Fruit fly (Drosophila melanogaster) whole organism, adult: ENCODE measurements around the gene Rbfox1.

Source experiments
- CG11617 ChIP-seq: fragments of 200-800 bp; sonication (Bioruptor generic); optimal IDR thresholded peaks from 2 replicates; lab custom pipeline; 2017; ENCODE audit warnings: mild to moderate bottlenecking, missing biosample characterization, missing genetic modification reagents, missing genetic modification characterization
- CG14711 ChIP-seq: fragments of 200-800 bp; sonication (Bioruptor generic); optimal IDR thresholded peaks from 2 replicates; lab custom pipeline; 2018; ENCODE audit warnings: missing biosample characterization, mild to moderate bottlenecking, missing genetic modification characterization, moderate library complexity
- CG33017 ChIP-seq: fragments of 200-800 bp; sonication (Bioruptor generic); optimal IDR thresholded peaks from 2 replicates; lab custom pipeline; 2018; ENCODE audit warnings: missing biosample characterization, mild to moderate bottlenecking, missing genetic modification characterization, moderate library complexity
- CG5204 ChIP-seq: fragments of 200-800 bp; sonication (Bioruptor generic); optimal IDR thresholded peaks from 2 replicates; lab custom pipeline; 2016; ENCODE audit warnings: missing biosample characterization, missing genetic modification characterization
- CG7101 ChIP-seq: fragments of 200-800 bp; sonication (Bioruptor generic); optimal IDR thresholded peaks from 2 replicates; lab custom pipeline; 2018; ENCODE audit warnings: missing biosample characterization, mild to moderate bottlenecking, missing genetic modification characterization, moderate library complexity
- Crg-1 ChIP-seq: fragments of 200-800 bp; sonication (Bioruptor generic); optimal IDR thresholded peaks from 2 replicates; lab custom pipeline; 2016; ENCODE audit warnings: missing biosample characterization, missing genetic modification characterization
- Mnt ChIP-seq: fragments of 200-800 bp; sonication (Bioruptor generic); optimal IDR thresholded peaks from 2 replicates; lab custom pipeline; 2016; ENCODE audit warnings: missing biosample characterization, mild to moderate bottlenecking, missing genetic modification characterization
- kay ChIP-seq: fragments of 200-800 bp; sonication (Bioruptor generic); peaks from one replicate; lab custom pipeline; 2016; ENCODE audit warnings: missing biosample characterization, missing genetic modification characterization, borderline replicate concordance
- tj ChIP-seq: fragments of 200-800 bp; sonication (Bioruptor generic); optimal IDR thresholded peaks from 3 replicates; lab custom pipeline; 2017; ENCODE audit warnings: missing biosample characterization, mild to moderate bottlenecking, missing genetic modification characterization, moderate library complexity
- toe ChIP-seq: fragments of 200-800 bp; sonication (Bioruptor generic); optimal IDR thresholded peaks from 2 replicates; lab custom pipeline; 2016; ENCODE audit warnings: missing biosample characterization, missing genetic modification characterization

DNA sequence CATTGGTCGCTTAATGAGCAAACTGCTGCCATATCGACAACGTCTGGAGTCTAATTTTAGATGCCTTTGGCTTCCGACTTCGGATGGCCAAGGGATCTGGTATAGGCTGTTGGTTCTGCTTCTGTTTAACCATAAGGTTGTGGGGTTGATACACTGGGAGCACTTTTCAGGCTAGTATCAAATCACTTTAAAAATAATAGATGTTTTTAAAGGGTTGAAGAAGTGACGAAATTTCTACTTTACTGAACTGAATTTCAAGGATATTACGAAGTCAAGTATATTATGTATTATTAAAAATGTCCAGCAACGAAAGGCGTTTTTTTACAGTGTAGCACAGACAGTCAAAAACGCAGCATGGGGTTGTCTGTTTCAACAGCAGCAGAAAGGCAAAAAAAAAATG lies 73.3 kb downstream of the Rbfox1 start:
- no peak for TF ChIP-seq CG5204 (GFP tag; lab: Kevin White, UChicago)
- TF ChIP-seq Mnt (GFP tag; lab: Kevin White, UChicago), result no peak
- no peak for TF ChIP-seq CG7101
- no peak for TF ChIP-seq tj (GFP tag; lab: Kevin White, UChicago)
- TF ChIP-seq CG14711, result no peak
- TF ChIP-seq Crg-1 (GFP tag; lab: Kevin White, UChicago), result no peak
- TF ChIP-seq CG33017 (tag; lab: Kevin White, UChicago), result no peak
- TF ChIP-seq toe (GFP tag; lab: Kevin White, UChicago), result no peak
- no peak for TF ChIP-seq CG11617 (GFP tag; lab: Kevin White, UChicago)
- TF ChIP-seq kay (GFP tag; lab: Kevin White, UChicago), result no peak
